Fruit fly (Drosophila melanogaster) whole organism, prepupa: ENCODE results near the gene CG33172.

Experiments
- Blimp-1 ChIP-seq: fragments of 200-800 bp; sonication (Bioruptor generic); optimal IDR thresholded peaks from 3 replicates; lab custom pipeline; 2017; ENCODE audit warnings: missing biosample characterization, missing genetic modification characterization, mild to moderate bottlenecking, moderate library complexity, missing genetic modification reagents
- CG8119 ChIP-seq: fragments of 200-800 bp; sonication (Bioruptor generic); IDR thresholded peaks from 3 replicates; pipeline ENCODE4 v1.3.6; 2022; ENCODE audit warnings: missing biosample characterization, missing genetic modification characterization

dm6 chrX:15746682-15747196 lies 22.7 kb upstream of the CG33172 start:
- no peak for TF ChIP-seq CG8119 (GFP tag; lab: Robert Waterston, UW)
- no peak for TF ChIP-seq Blimp-1 (GFP tag; lab: Kevin White, UChicago)
